Fruit fly (Drosophila melanogaster) whole organism, embryonic: Measurements from ENCODE around the gene CG14830.

Experiments used
- Adf1 ChIP-seq: fragments of 200-800 bp; sonication (Bioruptor generic); IDR thresholded peaks from 2 replicates; pipeline ENCODE4 v1.3.6; 2022; ENCODE audit warnings: missing biosample characterization, missing genetic modification characterization
- Atf3 ChIP-seq: fragments of 200-800 bp; sonication (Bioruptor generic); optimal IDR thresholded peaks from 3 replicates; lab custom pipeline; 2016; ENCODE audit warnings: missing biosample characterization, missing genetic modification characterization
- B-H2 ChIP-seq: fragments of 200-800 bp; sonication (Bioruptor generic); optimal IDR thresholded peaks from 2 replicates; lab custom pipeline; 2018; ENCODE audit warnings: missing biosample characterization, mild to moderate bottlenecking, missing genetic modification characterization
- CG10274 ChIP-seq: fragments of 200-800 bp; sonication (Bioruptor generic); optimal IDR thresholded peaks from 3 replicates; lab custom pipeline; 2017; ENCODE audit warnings: missing biosample characterization, mild to moderate bottlenecking, missing genetic modification characterization
- CG10366 ChIP-seq: fragments of 200-800 bp; sonication (Bioruptor generic); IDR thresholded peaks from 2 replicates; pipeline ENCODE4 v1.3.6; 2022; ENCODE audit warnings: missing biosample characterization, missing genetic modification characterization
- CG10431 ChIP-seq: fragments of 200-800 bp; sonication (Bioruptor generic); optimal IDR thresholded peaks from 3 replicates; lab custom pipeline; 2018; ENCODE audit warnings: missing biosample characterization, mild to moderate bottlenecking, missing genetic modification characterization
- CG11560 ChIP-seq: fragments of 200-800 bp; sonication (Bioruptor generic); IDR thresholded peaks from 3 replicates; pipeline ENCODE4 v1.3.6; 2022; ENCODE audit warnings: missing biosample characterization, missing genetic modification characterization
- CG13296 ChIP-seq: fragments of 200-800 bp; sonication (Bioruptor generic); optimal IDR thresholded peaks from 3 replicates; lab custom pipeline; 2018; ENCODE audit warnings: missing biosample characterization, mild to moderate bottlenecking, missing genetic modification characterization
- CG15011 ChIP-seq: fragments of 200-800 bp; sonication (Bioruptor generic); optimal IDR thresholded peaks from 3 replicates; lab custom pipeline; 2018; ENCODE audit warnings: missing biosample characterization, mild to moderate bottlenecking, missing genetic modification characterization
- CG15514 ChIP-seq: fragments of 200-800 bp; sonication (Bioruptor generic); optimal IDR thresholded peaks from 3 replicates; lab custom pipeline; 2017; ENCODE audit warnings: missing biosample characterization, missing genetic modification characterization, mild to moderate bottlenecking, moderate library complexity, missing genetic modification reagents
- CG1792 ChIP-seq: fragments of 200-800 bp; sonication (Bioruptor generic); optimal IDR thresholded peaks from 2 replicates; lab custom pipeline; 2016; ENCODE audit warnings: missing biosample characterization, missing genetic modification characterization
- CG18764 ChIP-seq: fragments of 200-800 bp; sonication (Bioruptor generic); optimal IDR thresholded peaks from 3 replicates; lab custom pipeline; 2016; ENCODE audit warnings: missing biosample characterization, missing genetic modification characterization
- CG30403 ChIP-seq: fragments of 200-800 bp; sonication (Bioruptor generic); optimal IDR thresholded peaks from 3 replicates; lab custom pipeline; 2016; ENCODE audit warnings: missing biosample characterization, missing genetic modification characterization
- CG3163 ChIP-seq: fragments of 200-800 bp; sonication (Bioruptor generic); optimal IDR thresholded peaks from 3 replicates; lab custom pipeline; 2016; ENCODE audit warnings: missing biosample characterization, missing genetic modification characterization
- CG32767 ChIP-seq: fragments of 200-800 bp; sonication (Bioruptor generic); IDR thresholded peaks from 2 replicates; pipeline ENCODE4 v1.3.6; 2022; ENCODE audit warnings: missing biosample characterization, missing genetic modification characterization
- CG3407 ChIP-seq: fragments of 200-800 bp; sonication (Bioruptor generic); optimal IDR thresholded peaks from 2 replicates; lab custom pipeline; 2018; ENCODE audit warnings: missing biosample characterization, mild to moderate bottlenecking, missing genetic modification characterization
- CG4282 ChIP-seq: fragments of 200-800 bp; sonication (Bioruptor generic); optimal IDR thresholded peaks from 2 replicates; lab custom pipeline; 2016; ENCODE audit warnings: missing biosample characterization, missing genetic modification characterization
- CG43689 ChIP-seq: fragments of 200-800 bp; sonication (Bioruptor generic); IDR thresholded peaks from 2 replicates; pipeline ENCODE4 v1.3.6; 2022; ENCODE audit warnings: missing biosample characterization, missing genetic modification characterization
- CG6654 ChIP-seq: fragments of 200-800 bp; sonication (Bioruptor generic); optimal IDR thresholded peaks from 2 replicates; lab custom pipeline; 2017; ENCODE audit warnings: missing biosample characterization, mild to moderate bottlenecking, missing genetic modification characterization
- CG6683 ChIP-seq: fragments of 200-800 bp; sonication (Bioruptor generic); optimal IDR thresholded peaks from 2 replicates; lab custom pipeline; 2017; ENCODE audit warnings: missing biosample characterization, mild to moderate bottlenecking, missing genetic modification characterization, missing genetic modification reagents
- CG6689 ChIP-seq: fragments of 200-800 bp; sonication (Bioruptor generic); IDR thresholded peaks from 2 replicates; pipeline ENCODE4 v1.3.6; 2022; ENCODE audit warnings: missing biosample characterization, missing genetic modification characterization
- CG8281 ChIP-seq: fragments of 200-800 bp; sonication (Bioruptor generic); optimal IDR thresholded peaks from 2 replicates; lab custom pipeline; 2018; ENCODE audit warnings: missing biosample characterization, mild to moderate bottlenecking, missing genetic modification characterization, moderate library complexity
- CG8359 ChIP-seq: fragments of 200-800 bp; sonication (Bioruptor generic); optimal IDR thresholded peaks from 2 replicates; lab custom pipeline; 2017; ENCODE audit warnings: missing biosample characterization, mild to moderate bottlenecking, missing genetic modification characterization, borderline replicate concordance
- CG8388 ChIP-seq: fragments of 200-800 bp; sonication (Bioruptor generic); optimal IDR thresholded peaks from 2 replicates; lab custom pipeline; 2019; ENCODE audit warnings: missing biosample characterization, mild to moderate bottlenecking, missing genetic modification characterization, moderate library complexity
- E2f1 ChIP-seq: fragments of 200-800 bp; sonication (Bioruptor generic); IDR thresholded peaks from 2 replicates; pipeline ENCODE4 v1.3.6; 2022; ENCODE audit warnings: missing biosample characterization, missing genetic modification characterization
- Fer1 ChIP-seq: fragments of 200-800 bp; sonication (Bioruptor generic); optimal IDR thresholded peaks from 2 replicates; lab custom pipeline; 2017; ENCODE audit warnings: missing biosample characterization, mild to moderate bottlenecking, missing genetic modification characterization
- Hsf ChIP-seq: fragments of 200-800 bp; sonication (Bioruptor generic); optimal IDR thresholded peaks from 3 replicates; lab custom pipeline; 2016; ENCODE audit warnings: missing biosample characterization, missing genetic modification characterization
- Kr ChIP-seq: fragments of 200-800 bp; sonication (Bioruptor generic); optimal IDR thresholded peaks from 2 replicates; lab custom pipeline; 2017; ENCODE audit warnings: missing biosample characterization, mild to moderate bottlenecking, missing genetic modification characterization
- Lhr ChIP-seq: fragments of 200-800 bp; sonication (Bioruptor generic); optimal IDR thresholded peaks from 3 replicates; lab custom pipeline; 2017; ENCODE audit warnings: mild to moderate bottlenecking, missing biosample characterization, missing genetic modification reagents, missing genetic modification characterization
- Med ChIP-seq: fragments of 200-800 bp; sonication (Bioruptor generic); peaks from one replicate; lab custom pipeline; 2016; ENCODE audit warnings: missing biosample characterization, missing genetic modification characterization, mild to moderate bottlenecking, inconsistent platforms, moderate library complexity
- Myb ChIP-seq: fragments of 200-800 bp; sonication (Bioruptor generic); optimal IDR thresholded peaks from 2 replicates; lab custom pipeline; 2016; ENCODE audit warnings: missing biosample characterization, missing genetic modification characterization
- Oli ChIP-seq: fragments of 200-800 bp; sonication (Bioruptor generic); optimal IDR thresholded peaks from 2 replicates; lab custom pipeline; 2018; ENCODE audit warnings: missing biosample characterization, mild to moderate bottlenecking, missing genetic modification characterization, moderate library complexity
- Scr ChIP-seq: fragments of 200-800 bp; sonication (Bioruptor generic); IDR thresholded peaks from 2 replicates; pipeline ENCODE4 v1.3.6; 2022; ENCODE audit warnings: missing biosample characterization, missing genetic modification characterization; ENCODE audit not compliant: partially characterized antibody
- bowl ChIP-seq: fragments of 200-800 bp; sonication (Bioruptor generic); IDR thresholded peaks from 2 replicates; pipeline ENCODE4 v1.3.6; 2022; ENCODE audit warnings: missing biosample characterization, missing genetic modification characterization
- caup ChIP-seq: fragments of 200-800 bp; sonication (Bioruptor generic); optimal IDR thresholded peaks from 3 replicates; lab custom pipeline; 2017; ENCODE audit warnings: missing biosample characterization, mild to moderate bottlenecking, missing genetic modification characterization, moderate library complexity; ENCODE audit not compliant: severe bottlenecking
- chif ChIP-seq, 2 experiments: fragments of 200-800 bp; sonication (Bioruptor generic); optimal IDR thresholded peaks; 3 replicates each; lab custom pipeline; 2016; ENCODE audit warnings: missing biosample characterization in 2 of 2, missing genetic modification characterization in 2 of 2
- cwo ChIP-seq: fragments of 200-800 bp; sonication (Bioruptor generic); optimal IDR thresholded peaks from 3 replicates; lab custom pipeline; 2017; ENCODE audit warnings: missing biosample characterization, missing genetic modification characterization, mild to moderate bottlenecking, moderate library complexity, missing genetic modification reagents
- ewg ChIP-seq: fragments of 200-800 bp; sonication (Bioruptor generic); optimal IDR thresholded peaks from 3 replicates; lab custom pipeline; 2017; ENCODE audit warnings: mild to moderate bottlenecking, missing biosample characterization, missing genetic modification reagents, missing genetic modification characterization
- h ChIP-seq: fragments of >200 bp; optimal IDR thresholded peaks from 2 replicates; lab custom pipeline; 2017
- hbn ChIP-seq: fragments of 200-800 bp; sonication (Bioruptor generic); IDR thresholded peaks from 2 replicates; pipeline ENCODE4 v1.3.6; 2022; ENCODE audit warnings: missing biosample characterization, missing genetic modification characterization; ENCODE audit not compliant: partially characterized antibody
- knrl ChIP-seq: fragments of 200-800 bp; sonication (Bioruptor generic); IDR thresholded peaks from 3 replicates; pipeline ENCODE4 v1.3.6; 2022; ENCODE audit warnings: missing biosample characterization, missing genetic modification characterization; ENCODE audit not compliant: partially characterized antibody
- mam ChIP-seq: fragments of 200-800 bp; sonication (Bioruptor generic); optimal IDR thresholded peaks from 3 replicates; lab custom pipeline; 2016; ENCODE audit warnings: missing biosample characterization, missing genetic modification characterization
- nerfin-2 ChIP-seq: fragments of 200-800 bp; sonication (Bioruptor generic); IDR thresholded peaks from 2 replicates; pipeline ENCODE4 v1.3.6; 2022; ENCODE audit warnings: missing biosample characterization, missing genetic modification characterization; ENCODE audit not compliant: partially characterized antibody
- oc ChIP-seq: fragments of 200-800 bp; sonication (Bioruptor generic); optimal IDR thresholded peaks from 2 replicates; lab custom pipeline; 2018; ENCODE audit warnings: missing biosample characterization, mild to moderate bottlenecking, missing genetic modification characterization, moderate library complexity
- org-1 ChIP-seq: fragments of 200-800 bp; sonication (Bioruptor generic); optimal IDR thresholded peaks from 2 replicates; lab custom pipeline; 2017; ENCODE audit warnings: missing biosample characterization, missing genetic modification characterization
- pan ChIP-seq, 4 experiments: fragments of >200 bp in 3 of 4; fragments of 200-800 bp in 1 of 4; sonication (Bioruptor generic) in 1 of 4; optimal IDR thresholded peaks in 3 of 4; IDR thresholded peaks in 1 of 4; 2 replicates each; pipeline versions ENCODE4 v1.3.6 to Lab custom; 2017 to 2022; ENCODE audit warnings: missing biosample characterization in 2 of 4, missing genetic modification characterization in 2 of 4, mixed read lengths in 1 of 4
- phol ChIP-seq: fragments of 200-800 bp; sonication (Bioruptor generic); optimal IDR thresholded peaks from 3 replicates; lab custom pipeline; 2018; ENCODE audit warnings: missing biosample characterization, mild to moderate bottlenecking, missing genetic modification characterization, moderate library complexity
- seq ChIP-seq: fragments of 200-800 bp; sonication (Bioruptor generic); IDR thresholded peaks from 2 replicates; pipeline ENCODE4 v1.3.6; 2022; ENCODE audit warnings: missing biosample characterization, missing genetic modification characterization
- ssp ChIP-seq: fragments of 200-800 bp; sonication (Bioruptor generic); IDR thresholded peaks from 2 replicates; pipeline ENCODE4 v1.3.6; 2022; ENCODE audit warnings: missing biosample characterization, missing genetic modification characterization

CG14830 gene

dm6 chr3L:7250469-7250868, 13.3 kb downstream of the CG14830 start, which contains the start of gene MED4 (continued):
- peak; percentile 72 for TF ChIP-seq CG3163 (GFP tag; lab: Kevin White, UChicago)
- no peak for TF ChIP-seq CG8359 (GFP tag; lab: Kevin White, UChicago)
- TF ChIP-seq CG32767, result peak; percentile 74
- TF ChIP-seq CG13296 (GFP tag; lab: Kevin White, UChicago), result peak; percentile 60
- peak; percentile 72 for TF ChIP-seq E2f1
- TF ChIP-seq CG8281 (tag; lab: Kevin White, UChicago), result peak; percentile 18
- peak; percentile 54; the same call in 1 of the 2 replicates for TF ChIP-seq bowl (GFP tag; lab: Robert Waterston, UW)
- TF ChIP-seq caup (GFP tag; lab: Kevin White, UChicago), result peak; percentile 75
- TF ChIP-seq Scr (GFP tag; lab: Robert Waterston, UW), result no peak
- TF ChIP-seq CG18764, result peak; percentile 69
- peak; percentile 33 for TF ChIP-seq cwo (GFP tag; lab: Kevin White, UChicago)
- peak; percentile 81 for TF ChIP-seq CG10366 (GFP tag; lab: Robert Waterston, UW)
- TF ChIP-seq Hsf (GFP tag; lab: Kevin White, UChicago), result peak; percentile 89
- TF ChIP-seq CG6689, result 0 out of 2 replicates have a peak, but pooled peaks have one; percentile 53
- peak; percentile 91 for TF ChIP-seq mam
- TF ChIP-seq CG6654 (GFP tag; lab: Kevin White, UChicago), result peak; percentile 21
- peak; percentile 97 for TF ChIP-seq Med (GFP tag; lab: Kevin White, UChicago)
- TF ChIP-seq CG1792 (GFP tag; lab: Kevin White, UChicago), result peak; percentile 58
- TF ChIP-seq CG11560 (tag; lab: Robert Waterston, UW), result no peak
- peak; percentile 21 for TF ChIP-seq CG10274 (GFP tag; lab: Kevin White, UChicago)
- peak; percentile 63 for TF ChIP-seq ssp (GFP tag; lab: Robert Waterston, UW)
- TF ChIP-seq CG15011, result no peak
- peak; percentile 14; the same call in 1 of the 2 replicates for TF ChIP-seq seq (GFP tag; lab: Robert Waterston, UW)
- TF ChIP-seq CG3407 (GFP tag; lab: Kevin White, UChicago), result peak; percentile 23
- TF ChIP-seq hbn (GFP tag; lab: Robert Waterston, UW), result no peak
- peak; percentile 45 for TF ChIP-seq B-H2 (GFP tag; lab: Kevin White, UChicago)
- TF ChIP-seq org-1, result peak; percentile 61
- TF ChIP-seq CG10431 (GFP tag; lab: Kevin White, UChicago), result no peak
- peak; percentile 50 for TF ChIP-seq CG4282 (GFP tag; lab: Kevin White, UChicago)
- peak; percentile 82 for TF ChIP-seq phol
- TF ChIP-seq Fer1 (GFP tag; lab: Kevin White, UChicago), result peak; percentile 86
- TF ChIP-seq Adf1 (GFP tag; lab: Robert Waterston, UW), result peak; percentile 32; the same call in 1 of the 2 replicates
- TF ChIP-seq CG6683 (GFP tag; lab: Kevin White, UChicago), result peak; percentile 68
- peak; percentile 47 for TF ChIP-seq CG8388 (GFP tag; lab: Kevin White, UChicago)
- TF ChIP-seq nerfin-2 (GFP tag; lab: Robert Waterston, UW), result no peak
- TF ChIP-seq Myb, result peak; percentile 75
- 0 out of 2 replicates have a peak, but pooled peaks have one; percentile 27 for TF ChIP-seq CG43689 (GFP tag; lab: Robert Waterston, UW)
- TF ChIP-seq Atf3, result peak; percentile 75
- no peak for TF ChIP-seq pan (optimal IDR thresholded peaks at IDR 0.05; lab: Kevin White, UChicago)
- peak in 1 of 2 experiments; percentile 85 for TF ChIP-seq pan (GFP tag; optimal IDR thresholded peaks at IDR 0.05 in 1 of 2, IDR thresholded peaks at IDR 0.05 in 1 of 2)
- peak; percentile 49 for TF ChIP-seq oc
- no peak for TF ChIP-seq h
- TF ChIP-seq CG30403 (GFP tag; lab: Kevin White, UChicago), result peak; percentile 86
- peak; percentile 26; the same call in 1 of the 3 replicates for TF ChIP-seq knrl (GFP tag; lab: Robert Waterston, UW)
- peak; percentile 71 for TF ChIP-seq Oli (tag; lab: Kevin White, UChicago)
- no peak for TF ChIP-seq Kr (GFP tag; lab: Kevin White, UChicago)
- peak; percentile 52 for TF ChIP-seq ewg (GFP tag; lab: Kevin White, UChicago)
- peak; percentile 68 to 82 for TF ChIP-seq chif (GFP tag; optimal IDR thresholded peaks at IDR 0.05; lab: Kevin White, UChicago)
- TF ChIP-seq CG15514 (GFP tag; lab: Kevin White, UChicago), result peak; percentile 77
- TF ChIP-seq Lhr (GFP tag; lab: Kevin White, UChicago), result peak; percentile 85
